Fruit fly (Drosophila melanogaster) S2 (cell line): ENCODE results near the gene CG3817.

Source experiments
- CG8478 ChIP-seq: fragments of >200 bp; optimal IDR thresholded peaks from 2 replicates; lab custom pipeline; 2018
- CTCF ChIP-seq, 2 experiments: fragments of >200 bp; optimal IDR thresholded peaks; 2 replicates each; lab custom pipeline; 2018

Gene CG3817

dm6 chr3R:14898280-14898756 is at the start of gene CG3817, which contains the start of gene Nup93-2:
Gene CG3817 (plus strand): TSS chr3R:14898739.
Gene Nup93-2 (minus strand): TSS chr3R:14898372.
- no peak for TF ChIP-seq CG8478 (lab: Kevin White, UChicago)
- TF ChIP-seq CTCF (optimal IDR thresholded peaks at IDR 0.05; lab: Kevin White, UChicago) = no peak

dm6 chr3R:14852610-14853009 is 45.9 kb upstream of the CG3817 start:
- TF ChIP-seq CTCF (optimal IDR thresholded peaks at IDR 0.05; lab: Kevin White, UChicago) = no peak
- TF ChIP-seq CG8478 (lab: Kevin White, UChicago) = no peak

- TF ChIP-seq CG8478 (lab: Kevin White, UChicago) (no peak), CTCF (optimal IDR thresholded peaks at IDR 0.05; lab: Kevin White, UChicago) (no peak)
Measured at dm6 chr3R:14853767-14854191, 44.8 kb upstream of the CG3817 start.

- TF ChIP-seq CTCF (optimal IDR thresholded peaks at IDR 0.05; lab: Kevin White, UChicago) (no peak), CG8478 (lab: Kevin White, UChicago) (no peak)
Measured at dm6 chr3R:14864819-14865218, 33.7 kb upstream of the CG3817 start.

dm6 chr3R:14873345-14873744 is 25.2 kb upstream of the CG3817 start:
- TF ChIP-seq CG8478 (lab: Kevin White, UChicago) (no peak), CTCF (optimal IDR thresholded peaks at IDR 0.05; lab: Kevin White, UChicago) (no peak)

- TF ChIP-seq CG8478 (lab: Kevin White, UChicago) = no peak
- TF ChIP-seq CTCF (optimal IDR thresholded peaks at IDR 0.05; lab: Kevin White, UChicago) = no peak
Measured at dm6 chr3R:14875274-14875964, 23.1 kb upstream of the CG3817 start, which contains the start of gene btsz. Gene btsz (minus strand): TSS chr3R:14875488.

- TF ChIP-seq CG8478 (lab: Kevin White, UChicago) (no peak), CTCF (optimal IDR thresholded peaks at IDR 0.05; lab: Kevin White, UChicago) (no peak)
Measured at dm6 chr3R:14875965-14876331, 22.6 kb upstream of the CG3817 start.

dm6 chr3R:14878145-14878544 is 20.4 kb upstream of the CG3817 start:
- no peak for TF ChIP-seq CTCF (optimal IDR thresholded peaks at IDR 0.05; lab: Kevin White, UChicago)
- no peak for TF ChIP-seq CG8478 (lab: Kevin White, UChicago)

dm6 chr3R:14879207-14879863 is 19.2 kb upstream of the CG3817 start, which contains the start of gene CG3631:
Gene CG3631 (plus strand): TSS chr3R:14879457.
- no peak for TF ChIP-seq CTCF (optimal IDR thresholded peaks at IDR 0.05; lab: Kevin White, UChicago)
- no peak for TF ChIP-seq CG8478 (lab: Kevin White, UChicago)

- TF ChIP-seq CTCF (optimal IDR thresholded peaks at IDR 0.05; lab: Kevin White, UChicago) (no peak), CG8478 (lab: Kevin White, UChicago) (no peak)
Measured at dm6 chr3R:14880861-14881260, 17.7 kb upstream of the CG3817 start.

dm6 chr3R:14886011-14886534 is 12.5 kb upstream of the CG3817 start, which contains the start of the genes Rrp6, CG33331 and CG33332:
Gene Rrp6 (minus strand): TSS chr3R:14886246.
Gene CG33331 (plus strand): TSS chr3R:14886456.
Gene CG33332 (plus strand): TSS chr3R:14886456.
- TF ChIP-seq CTCF (optimal IDR thresholded peaks at IDR 0.05; lab: Kevin White, UChicago) = no peak
- no peak for TF ChIP-seq CG8478 (lab: Kevin White, UChicago)

dm6 chr3R:14890064-14890709 is 8.4 kb upstream of the CG3817 start, which contains the start of the genes CycC and UQCR-C1:
Gene CycC (minus strand): TSS chr3R:14890205.
Gene UQCR-C1 (plus strand): TSS chr3R:14890231.
- TF ChIP-seq CG8478 (lab: Kevin White, UChicago) (no peak), CTCF (optimal IDR thresholded peaks at IDR 0.05; lab: Kevin White, UChicago) (no peak)

- TF ChIP-seq CTCF (optimal IDR thresholded peaks at IDR 0.05; lab: Kevin White, UChicago) = peak; percentile 5 to 50
- no peak for TF ChIP-seq CG8478 (lab: Kevin White, UChicago)
Measured at dm6 chr3R:14893791-14894782, 4.5 kb upstream of the CG3817 start, which contains the start of gene Dph2. Gene Dph2 (minus strand): TSS chr3R:14893954.

dm6 chr3R:14894783-14894883 is 3.9 kb upstream of the CG3817 start, which contains the start of gene CG14860:
Gene CG14860 (plus strand): TSS chr3R:14894784.
- TF ChIP-seq CG8478 (lab: Kevin White, UChicago) (no peak), CTCF (optimal IDR thresholded peaks at IDR 0.05; lab: Kevin White, UChicago) (no peak)
